Fruit fly (Drosophila melanogaster): Measurements from ENCODE around the gene REPTOR.

- TF ChIP-seq gsb-n (tag; optimal IDR thresholded peaks at IDR 0.05) (no peak), CG11456 (GFP tag; IDR thresholded peaks at IDR 0.05) (no peak), fd96Cb (tag; optimal IDR thresholded peaks at IDR 0.05) (no peak), pum (GFP tag; optimal IDR thresholded peaks at IDR 0.05) (no peak), CG18262 (tag; optimal IDR thresholded peaks at IDR 0.05) (no peak), CG4820 (GFP tag; optimal IDR thresholded peaks at IDR 0.05) (no peak), CG2202 (tag; optimal IDR thresholded peaks at IDR 0.05) (no peak), CG34422 (GFP tag; IDR thresholded peaks at IDR 0.05) (no peak), Opbp (GFP tag; IDR thresholded peaks at IDR 0.05; ENCODE audit: partially characterized antibody) (no peak), disco-r (GFP tag; optimal IDR thresholded peaks at IDR 0.05) (no peak)
These were observed 15.8 kb downstream of the REPTOR start for dm6 chr3R:24566756-24567426.
